Worm (Caenorhabditis elegans): ENCODE data around the gene str-46.

- TF ChIP-seq hlh-8 (tag; optimal IDR thresholded peaks at IDR 0.05): no peak
- no peak for TF ChIP-seq hlh-13 (GFP tag; optimal IDR thresholded peaks at IDR 0.05)
- TF ChIP-seq elt-2 (tag; optimal IDR thresholded peaks at IDR 0.05): no peak
- no peak for TF ChIP-seq ama-1 (optimal IDR thresholded peaks at IDR 0.05)
- TF ChIP-seq dve-1 (tag; optimal IDR thresholded peaks at IDR 0.05): no peak
Observed at ce11 chrV:2934075-2934474, 34.3 kb upstream of the str-46 start, which contains the start of gene srh-247.
